Fruit fly (Drosophila melanogaster): ENCODE results near the gene Ho.

dm6 chr3R:11678016-11678415 is 1.5 kb upstream of the Ho start, which contains the start of gene CG18476:
- TF ChIP-seq CG8478 (optimal IDR thresholded peaks at IDR 0.05): no peak
- no peak for TF ChIP-seq psq (optimal IDR thresholded peaks at IDR 0.05)
- TF ChIP-seq Dll (optimal IDR thresholded peaks at IDR 0.05): no peak
- TF ChIP-seq EcR (GFP tag; optimal IDR thresholded peaks at IDR 0.05): no peak

Data from whole organism.